Worm (Caenorhabditis elegans) whole organism, L3 larva: ENCODE measurements around the gene ZK470.6.

Source experiments
- ama-1 ChIP-seq: fragments of 150-350 bp; optimal IDR thresholded peaks from 2 replicates; lab custom pipeline; 2018
- pqm-1 ChIP-seq: fragments of 150-350 bp; optimal IDR thresholded peaks from 2 replicates; lab custom pipeline; 2017; ENCODE audit warnings: missing biosample characterization, missing genetic modification characterization, inconsistent platforms

- peak; percentile 15 for TF ChIP-seq pqm-1 (tag; lab: Kevin White, UChicago)
- peak; percentile 58 for TF ChIP-seq ama-1
Measured at ce11 chrX:4133378-4133777, 43.9 kb downstream of the ZK470.6 start.
